Worm (Caenorhabditis elegans): ENCODE data around the gene T26C5.2.

T26C5.2 gene

DNA sequence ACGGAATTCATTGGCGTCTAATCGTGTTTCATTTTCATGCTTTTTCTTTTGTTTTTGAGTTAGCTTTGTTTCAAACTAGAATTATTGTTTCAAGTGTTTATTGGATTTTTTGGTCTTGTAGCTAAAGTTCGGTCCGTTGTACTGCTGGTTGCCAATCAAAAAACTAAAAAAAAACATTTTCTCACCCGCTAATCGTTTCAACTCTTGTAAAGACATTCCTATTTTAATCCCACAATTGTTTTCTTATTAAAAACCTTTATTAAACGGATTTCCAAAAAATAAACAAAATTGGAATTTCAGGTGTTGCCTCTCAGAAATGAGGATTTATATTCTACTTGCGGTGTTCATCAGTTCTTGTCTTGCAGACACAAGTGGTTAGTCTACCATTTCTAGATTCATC is at the start of gene T26C5.2:
TSS of gene T26C5.2 (plus strand) at position 301 of the 400 bp plus-strand sequence.
- TF ChIP-seq F13C5.2 (tag; optimal IDR thresholded peaks at IDR 0.05) (no peak), tbx-11 (GFP tag; IDR thresholded peaks at IDR 0.05) (no peak), sea-1 (GFP tag; conservative IDR thresholded peaks at IDR 0.05) (no peak), hmg-4 (GFP tag; optimal IDR thresholded peaks at IDR 0.05) (no peak), pes-1 (GFP tag; IDR thresholded peaks at IDR 0.05) (no peak), ceh-36 (tag; optimal IDR thresholded peaks at IDR 0.05) (no peak)

DNA sequence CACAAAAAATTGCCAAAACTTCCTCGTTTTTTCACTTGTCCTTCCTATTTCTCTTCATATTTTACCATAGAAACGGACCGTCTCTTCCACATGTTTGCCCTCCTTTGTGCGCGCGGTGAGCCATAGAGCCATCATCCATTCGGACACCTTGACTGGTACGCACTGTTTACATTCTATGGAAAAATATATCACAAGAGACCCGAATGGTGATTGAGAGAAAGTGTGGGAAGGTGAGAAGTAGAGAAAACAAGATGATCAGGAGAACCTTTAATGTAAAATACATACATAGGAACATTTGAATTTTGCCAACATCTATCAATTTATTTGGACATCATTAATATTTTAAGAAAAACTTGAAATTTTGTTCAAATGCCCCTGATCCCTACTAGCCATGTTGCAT is 47.1 kb upstream of the T26C5.2 start:
- no peak for TF ChIP-seq ceh-36 (tag; optimal IDR thresholded peaks at IDR 0.05)
- TF ChIP-seq pes-1 (GFP tag; IDR thresholded peaks at IDR 0.05): no peak
- TF ChIP-seq hmbx-1 (tag; optimal IDR thresholded peaks at IDR 0.05): no peak
- no peak for TF ChIP-seq scrt-1 (GFP tag; IDR thresholded peaks at IDR 0.05)
- TF ChIP-seq F13C5.2 (tag; optimal IDR thresholded peaks at IDR 0.05): no peak
- TF ChIP-seq flt-1 (GFP tag; IDR thresholded peaks at IDR 0.05): no peak
- no peak for TF ChIP-seq hmg-4 (GFP tag; optimal IDR thresholded peaks at IDR 0.05)
- TF ChIP-seq tbx-11 (GFP tag; IDR thresholded peaks at IDR 0.05): no peak
- TF ChIP-seq ets-7 (tag; optimal IDR thresholded peaks at IDR 0.05): no peak
- no peak for TF ChIP-seq sea-1 (GFP tag; conservative IDR thresholded peaks at IDR 0.05)
- no peak for TF ChIP-seq aly-1 (tag; optimal IDR thresholded peaks at IDR 0.05)
- TF ChIP-seq hnd-1 (tag; optimal IDR thresholded peaks at IDR 0.05): no peak
- no peak for TF ChIP-seq ceh-13 (GFP tag; optimal IDR thresholded peaks at IDR 0.05)
- TF ChIP-seq tbx-37 (GFP tag; conservative IDR thresholded peaks at IDR 0.05): no peak
- TF ChIP-seq B0310.2 (tag; optimal IDR thresholded peaks at IDR 0.05): no peak
- no peak for TF ChIP-seq ama-1 (optimal IDR thresholded peaks at IDR 0.05)
- TF ChIP-seq tra-4 (tag; optimal IDR thresholded peaks at IDR 0.05): no peak

DNA sequence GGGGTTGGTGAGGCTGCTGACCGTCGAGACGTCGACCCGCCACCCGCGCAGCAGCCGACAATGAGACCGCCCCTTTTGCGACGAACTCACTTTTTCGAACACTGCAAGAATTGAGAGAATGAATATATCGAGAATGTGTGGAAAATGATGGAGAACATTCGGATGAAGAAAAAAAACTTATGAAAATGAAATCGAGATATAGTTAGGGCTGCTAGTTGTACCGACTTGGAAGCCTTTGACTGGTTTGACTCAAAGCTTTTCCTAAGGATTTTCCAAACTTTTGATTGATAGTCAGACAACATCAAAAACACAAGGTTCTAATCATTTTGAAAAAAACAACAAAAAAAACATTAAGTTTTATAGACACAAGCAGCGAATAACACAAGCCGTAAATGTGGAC is 44.6 kb upstream of the T26C5.2 start, which contains the start of gene sym-2:
TSS of gene sym-2 (minus strand) at position 101 of the 400 bp plus-strand sequence.
- TF ChIP-seq flt-1 (GFP tag; IDR thresholded peaks at IDR 0.05) (no peak), tbx-11 (GFP tag; IDR thresholded peaks at IDR 0.05) (no peak), hnd-1 (tag; optimal IDR thresholded peaks at IDR 0.05) (no peak), hmg-4 (GFP tag; optimal IDR thresholded peaks at IDR 0.05) (no peak), tra-4 (tag; optimal IDR thresholded peaks at IDR 0.05) (no peak), ceh-13 (GFP tag; optimal IDR thresholded peaks at IDR 0.05) (no peak), sea-1 (GFP tag; conservative IDR thresholded peaks at IDR 0.05) (no peak), ceh-36 (tag; optimal IDR thresholded peaks at IDR 0.05) (no peak), ets-7 (tag; optimal IDR thresholded peaks at IDR 0.05) (no peak), pes-1 (GFP tag; IDR thresholded peaks at IDR 0.05) (no peak), hmbx-1 (tag; optimal IDR thresholded peaks at IDR 0.05) (no peak), tbx-37 (GFP tag; conservative IDR thresholded peaks at IDR 0.05) (no peak), scrt-1 (GFP tag; IDR thresholded peaks at IDR 0.05) (no peak), B0310.2 (tag; optimal IDR thresholded peaks at IDR 0.05) (no peak), aly-1 (tag; optimal IDR thresholded peaks at IDR 0.05) (no peak)

DNA sequence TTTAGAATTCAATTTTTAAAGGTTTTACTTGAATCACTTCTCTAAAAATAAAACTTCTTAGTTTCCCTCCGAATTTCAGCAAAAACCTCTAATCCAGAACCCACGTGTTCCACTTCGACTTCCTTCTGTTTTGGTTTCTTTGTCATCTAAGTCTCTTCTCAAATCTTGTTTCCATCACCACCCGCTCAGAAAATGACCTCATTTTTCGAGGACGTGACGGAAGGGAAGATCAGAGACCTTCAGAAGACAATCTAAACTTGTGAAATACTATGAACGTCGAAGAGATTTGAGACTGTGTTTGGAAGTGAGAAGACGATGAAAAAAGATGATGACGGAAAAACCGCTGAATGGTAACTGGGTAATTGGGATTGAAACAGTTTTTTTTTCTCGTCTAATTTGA is 43.4 kb upstream of the T26C5.2 start:
- TF ChIP-seq sea-1 (GFP tag; conservative IDR thresholded peaks at IDR 0.05): no peak
- TF ChIP-seq ceh-36 (tag; optimal IDR thresholded peaks at IDR 0.05): no peak
- TF ChIP-seq F13C5.2 (tag; optimal IDR thresholded peaks at IDR 0.05): no peak
- no peak for TF ChIP-seq ets-7 (tag; optimal IDR thresholded peaks at IDR 0.05)
- TF ChIP-seq hmbx-1 (tag; optimal IDR thresholded peaks at IDR 0.05): no peak
- no peak for TF ChIP-seq tbx-37 (GFP tag; conservative IDR thresholded peaks at IDR 0.05)
- no peak for TF ChIP-seq flt-1 (GFP tag; IDR thresholded peaks at IDR 0.05)
- no peak for TF ChIP-seq aly-1 (tag; optimal IDR thresholded peaks at IDR 0.05)
- no peak for TF ChIP-seq pes-1 (GFP tag; IDR thresholded peaks at IDR 0.05)
- no peak for TF ChIP-seq scrt-1 (GFP tag; IDR thresholded peaks at IDR 0.05)
- no peak for TF ChIP-seq ceh-13 (GFP tag; optimal IDR thresholded peaks at IDR 0.05)
- TF ChIP-seq ama-1 (optimal IDR thresholded peaks at IDR 0.05): no peak
- TF ChIP-seq hnd-1 (tag; optimal IDR thresholded peaks at IDR 0.05): no peak
- TF ChIP-seq tra-4 (tag; optimal IDR thresholded peaks at IDR 0.05): no peak

DNA sequence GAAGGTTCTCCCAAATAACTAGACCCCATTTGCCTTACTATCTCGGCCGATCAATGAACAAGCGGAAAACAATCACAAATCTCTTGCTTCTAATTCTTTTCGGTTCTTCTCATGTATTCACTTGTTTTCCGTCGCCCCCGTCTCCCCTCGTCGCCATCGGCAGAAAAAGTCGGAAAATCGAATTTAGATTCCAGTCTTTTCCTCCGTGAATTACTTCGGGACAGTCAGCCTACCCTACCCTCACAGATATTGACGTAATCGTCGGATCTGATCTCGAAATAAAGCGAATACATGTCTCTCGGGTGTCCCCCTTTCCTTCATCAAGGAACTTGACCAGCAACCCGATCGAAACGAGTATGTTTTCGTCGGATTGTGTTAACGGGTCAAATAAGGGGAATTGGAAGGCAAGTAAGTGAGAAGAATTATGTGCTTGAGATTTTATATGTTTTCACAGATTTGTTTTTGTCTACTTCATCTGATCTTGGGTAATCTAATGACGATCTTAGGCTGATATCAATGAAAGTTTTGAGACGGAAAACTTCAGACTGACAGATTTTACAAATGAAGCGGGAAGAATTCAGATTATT is 42.4 kb upstream of the T26C5.2 start:
- TF ChIP-seq hnd-1 (tag; optimal IDR thresholded peaks at IDR 0.05) (no peak), tbx-37 (GFP tag; conservative IDR thresholded peaks at IDR 0.05) (no peak), tbx-11 (GFP tag; IDR thresholded peaks at IDR 0.05) (no peak), scrt-1 (GFP tag; IDR thresholded peaks at IDR 0.05) (no peak), ceh-13 (GFP tag; optimal IDR thresholded peaks at IDR 0.05) (no peak), ceh-36 (tag; optimal IDR thresholded peaks at IDR 0.05) (no peak), B0310.2 (tag; optimal IDR thresholded peaks at IDR 0.05) (no peak), tra-4 (tag; optimal IDR thresholded peaks at IDR 0.05) (no peak), ets-7 (tag; optimal IDR thresholded peaks at IDR 0.05) (no peak), pes-1 (GFP tag; IDR thresholded peaks at IDR 0.05) (no peak), hmg-4 (GFP tag; optimal IDR thresholded peaks at IDR 0.05) (no peak), sea-1 (GFP tag; conservative IDR thresholded peaks at IDR 0.05) (no peak), ama-1 (optimal IDR thresholded peaks at IDR 0.05) (no peak), aly-1 (tag; optimal IDR thresholded peaks at IDR 0.05) (no peak), hmbx-1 (tag; optimal IDR thresholded peaks at IDR 0.05) (no peak)

DNA sequence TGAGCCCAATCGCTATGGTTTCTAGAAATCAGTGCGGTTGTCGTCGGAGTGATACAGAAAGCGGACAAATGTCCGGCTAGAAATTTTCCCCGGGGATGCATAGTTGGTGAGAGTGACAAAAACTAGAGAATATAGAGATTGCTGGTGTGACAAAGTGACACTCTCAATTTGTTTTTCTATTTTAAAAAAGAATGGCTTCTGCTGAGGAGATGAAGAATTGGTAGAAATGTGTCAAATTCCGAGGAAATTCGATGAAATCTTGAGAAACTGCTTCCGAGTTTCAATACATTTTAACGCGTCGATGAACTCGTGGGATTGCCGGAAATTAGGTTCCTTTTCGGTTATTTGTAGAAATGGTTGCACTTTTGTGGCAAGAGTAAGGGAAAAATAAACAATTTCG is 38.8 kb upstream of the T26C5.2 start, which contains the start of gene twk-4:
TSS of gene twk-4 (minus strand) at position 101 of the 400 bp plus-strand sequence.
- TF ChIP-seq ama-1 (optimal IDR thresholded peaks at IDR 0.05): no peak
- no peak for TF ChIP-seq hmbx-1 (tag; optimal IDR thresholded peaks at IDR 0.05)
- no peak for TF ChIP-seq sea-1 (GFP tag; conservative IDR thresholded peaks at IDR 0.05)
- no peak for TF ChIP-seq tra-4 (tag; optimal IDR thresholded peaks at IDR 0.05)
- no peak for TF ChIP-seq hnd-1 (tag; optimal IDR thresholded peaks at IDR 0.05)
- TF ChIP-seq B0310.2 (tag; optimal IDR thresholded peaks at IDR 0.05): no peak
- no peak for TF ChIP-seq scrt-1 (GFP tag; IDR thresholded peaks at IDR 0.05)
- TF ChIP-seq ets-7 (tag; optimal IDR thresholded peaks at IDR 0.05): no peak
- TF ChIP-seq flt-1 (GFP tag; IDR thresholded peaks at IDR 0.05): no peak
- TF ChIP-seq aly-1 (tag; optimal IDR thresholded peaks at IDR 0.05): no peak
- TF ChIP-seq hmg-4 (GFP tag; optimal IDR thresholded peaks at IDR 0.05): no peak
- TF ChIP-seq pes-1 (GFP tag; IDR thresholded peaks at IDR 0.05): no peak
- no peak for TF ChIP-seq ceh-36 (tag; optimal IDR thresholded peaks at IDR 0.05)
- TF ChIP-seq tbx-11 (GFP tag; IDR thresholded peaks at IDR 0.05): no peak
- no peak for TF ChIP-seq tbx-37 (GFP tag; conservative IDR thresholded peaks at IDR 0.05)

DNA sequence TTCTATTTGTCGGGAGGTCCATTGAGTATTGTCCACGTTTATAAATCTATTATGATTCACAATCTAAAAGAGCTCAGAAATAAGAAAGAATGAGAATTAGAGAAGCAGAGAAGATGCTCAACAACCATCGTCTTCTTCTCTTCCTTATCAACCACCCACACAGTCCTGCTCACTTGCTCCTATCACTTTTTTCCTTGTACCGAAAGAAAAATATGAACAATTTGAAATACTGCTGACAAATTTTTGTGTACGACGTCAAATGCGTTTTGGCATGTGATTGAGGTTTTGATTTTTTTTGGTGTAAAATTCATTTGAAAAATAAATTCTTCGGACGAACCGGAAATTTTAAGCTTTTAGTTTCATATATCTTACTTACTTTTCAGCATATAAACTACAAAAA is 36.7 kb upstream of the T26C5.2 start:
- TF ChIP-seq hmg-4 (GFP tag; optimal IDR thresholded peaks at IDR 0.05): no peak
- no peak for TF ChIP-seq ama-1 (optimal IDR thresholded peaks at IDR 0.05)
- TF ChIP-seq pes-1 (GFP tag; IDR thresholded peaks at IDR 0.05): no peak
- no peak for TF ChIP-seq B0310.2 (tag; optimal IDR thresholded peaks at IDR 0.05)
- no peak for TF ChIP-seq flt-1 (GFP tag; IDR thresholded peaks at IDR 0.05)
- no peak for TF ChIP-seq aly-1 (tag; optimal IDR thresholded peaks at IDR 0.05)
- no peak for TF ChIP-seq hnd-1 (tag; optimal IDR thresholded peaks at IDR 0.05)
- TF ChIP-seq hmbx-1 (tag; optimal IDR thresholded peaks at IDR 0.05): no peak
- TF ChIP-seq ceh-36 (tag; optimal IDR thresholded peaks at IDR 0.05): no peak
- no peak for TF ChIP-seq ets-7 (tag; optimal IDR thresholded peaks at IDR 0.05)
- no peak for TF ChIP-seq tbx-11 (GFP tag; IDR thresholded peaks at IDR 0.05)
- TF ChIP-seq sea-1 (GFP tag; conservative IDR thresholded peaks at IDR 0.05): no peak
- no peak for TF ChIP-seq ceh-13 (GFP tag; optimal IDR thresholded peaks at IDR 0.05)
- TF ChIP-seq F13C5.2 (tag; optimal IDR thresholded peaks at IDR 0.05): no peak
- TF ChIP-seq tbx-37 (GFP tag; conservative IDR thresholded peaks at IDR 0.05): no peak
- no peak for TF ChIP-seq tra-4 (tag; optimal IDR thresholded peaks at IDR 0.05)
- TF ChIP-seq scrt-1 (GFP tag; IDR thresholded peaks at IDR 0.05): no peak

Measured in whole organism, early embryonic.